Fruit fly (Drosophila melanogaster): ENCODE data around the gene miple2.

DNA sequence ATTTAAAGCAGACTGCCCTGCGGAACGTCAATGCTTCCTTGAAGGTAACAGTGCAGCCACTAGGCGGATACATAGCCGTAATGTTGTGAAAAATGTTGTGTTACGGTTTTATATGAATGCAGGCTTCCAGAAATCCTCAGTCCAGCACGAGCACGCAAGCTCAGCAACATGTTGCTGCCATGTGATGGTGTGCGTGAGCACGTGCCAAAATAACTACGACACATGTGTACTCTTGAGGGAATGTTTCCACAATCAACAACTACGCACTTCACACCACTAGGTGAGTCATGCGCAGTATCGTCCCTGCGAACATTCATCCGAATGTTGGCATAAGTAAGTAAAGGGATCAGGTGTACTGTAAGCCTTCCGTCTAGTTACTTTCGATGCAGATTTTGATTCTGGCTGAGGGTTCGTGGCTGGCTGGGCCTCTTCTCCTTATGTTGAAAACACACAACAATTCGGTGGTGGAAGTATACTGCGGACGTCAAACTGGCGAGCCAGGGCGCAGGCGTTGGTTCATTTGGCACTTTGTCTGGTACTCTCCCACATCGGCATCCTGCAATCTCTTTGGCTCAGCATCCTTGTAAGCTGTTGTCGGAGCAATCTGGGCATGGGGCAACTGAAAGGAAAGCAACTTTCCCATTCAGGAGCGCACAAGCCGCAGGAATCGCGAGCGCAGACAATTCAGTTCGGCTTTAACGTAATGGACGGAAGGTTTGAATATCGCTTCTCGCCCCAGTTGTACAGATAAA, 5.9 kb downstream of the miple2 start, which contains the start of gene RhoGEF3:
- TF ChIP-seq insv (optimal IDR thresholded peaks at IDR 0.05) (no peak), psq (optimal IDR thresholded peaks at IDR 0.05) (no peak), ttk (optimal IDR thresholded peaks at IDR 0.05) (no peak)
